Worm (Caenorhabditis elegans) whole organism, early embryonic: Measurements from ENCODE around the gene bre-3.

Experiments used
- ama-1 ChIP-seq: fragments of 150-350 bp; optimal IDR thresholded peaks from 2 replicates; lab custom pipeline; 2014
- flt-1 ChIP-seq: fragments of 200-800 bp; sonication (Bioruptor generic); IDR thresholded peaks from 2 replicates; pipeline ENCODE4 v1.3.6; 2022; ENCODE audit warnings: missing genetic modification characterization, missing compliant biosample characterization

DNA sequence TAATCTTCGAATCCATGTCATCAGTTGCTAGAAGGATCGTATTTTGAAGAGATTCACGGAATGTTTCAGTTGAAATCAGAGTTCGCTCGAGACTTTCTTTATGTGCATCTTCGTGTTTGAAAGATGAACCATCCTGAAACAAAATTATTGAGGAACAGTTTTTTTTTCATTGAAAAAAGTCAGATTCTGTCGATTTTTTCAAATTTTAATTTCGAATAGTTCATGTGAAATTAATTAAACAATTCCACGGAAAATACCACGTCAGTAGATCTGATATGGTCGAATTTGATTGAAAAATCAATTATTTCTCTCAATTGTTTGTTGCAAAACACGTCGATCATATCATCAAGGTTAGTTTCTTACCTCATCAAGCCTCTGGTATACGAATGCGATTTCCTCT is 45.9 kb downstream of the bre-3 start, which contains the start of gene F54C8.1:
- TF ChIP-seq flt-1 (no peak), ama-1 (lab: Kevin White, UChicago) (no peak)
